Worm (Caenorhabditis elegans): Measurements from ENCODE around the gene Y25C1A.6.

- TF ChIP-seq mep-1 (tag; optimal IDR thresholded peaks at IDR 0.05) (no peak), lin-13 (GFP tag; optimal IDR thresholded peaks at IDR 0.05) (no peak), snpc-4 (tag; optimal IDR thresholded peaks at IDR 0.05) (no peak), unc-39 (tag; optimal IDR thresholded peaks at IDR 0.05) (no peak), dve-1 (tag; optimal IDR thresholded peaks at IDR 0.05; ENCODE audit: insufficient read depth) (no peak), lsy-2 (tag; optimal IDR thresholded peaks at IDR 0.05) (no peak), hif-1 (tag; optimal IDR thresholded peaks at IDR 0.05) (no peak)
Observed at ce11 chrII:3045422-3045821, 15.5 kb upstream of the Y25C1A.6 start.
